Worm (Caenorhabditis elegans) whole organism, L2 larva: ENCODE measurements around the gene pde-12.
A peak's percentile ranks its signal among the peaks of the same experiment; 100 is the strongest.

Source experiments
- F13H6.1 ChIP-seq: sonication (generic microtip); optimal IDR thresholded peaks from 2 replicates; lab custom pipeline; 2016; ENCODE audit warnings: missing genetic modification characterization, missing compliant biosample characterization
- R02D3.7 ChIP-seq: fragments of 150-350 bp; optimal IDR thresholded peaks from 2 replicates; lab custom pipeline; 2014; ENCODE audit warnings: missing biosample characterization, missing genetic modification characterization
- Y55F3AM.14 ChIP-seq: fragments of 200-800 bp; sonication (Bioruptor generic); optimal IDR thresholded peaks from 2 replicates; lab custom pipeline; 2018; ENCODE audit warnings: mild to moderate bottlenecking, missing genetic modification characterization, missing compliant biosample characterization
- alr-1 ChIP-seq: fragments of 150-350 bp; optimal IDR thresholded peaks from 2 replicates; lab custom pipeline; 2014; ENCODE audit warnings: missing biosample characterization, missing genetic modification characterization
- aly-2 ChIP-seq: fragments of 150-350 bp; optimal IDR thresholded peaks from 2 replicates; lab custom pipeline; 2014; ENCODE audit warnings: missing biosample characterization, missing genetic modification characterization
- ama-1 ChIP-seq: fragments of 150-350 bp; optimal IDR thresholded peaks from 2 replicates; lab custom pipeline; 2018; ENCODE audit warnings: inconsistent platforms
- blmp-1 ChIP-seq: sonication (generic microtip); optimal IDR thresholded peaks from 2 replicates; lab custom pipeline; 2017; ENCODE audit warnings: missing genetic modification characterization, mild to moderate bottlenecking, missing compliant biosample characterization, antibody characterized with exemption, moderate library complexity; ENCODE audit not compliant: insufficient read depth
- ceh-16 ChIP-seq: fragments of 150-350 bp; optimal IDR thresholded peaks from 2 replicates; lab custom pipeline; 2014; ENCODE audit warnings: missing biosample characterization, missing genetic modification characterization
- ceh-82 ChIP-seq: fragments of 150-350 bp; optimal IDR thresholded peaks from 2 replicates; lab custom pipeline; 2014; ENCODE audit warnings: missing biosample characterization, missing genetic modification characterization
- crh-2 ChIP-seq: sonication (generic microtip); optimal IDR thresholded peaks from 2 replicates; lab custom pipeline; 2017; ENCODE audit warnings: missing biosample characterization, missing genetic modification characterization
- dmd-4 ChIP-seq: sonication (generic microtip); optimal IDR thresholded peaks from 2 replicates; lab custom pipeline; 2017; ENCODE audit warnings: missing biosample characterization, missing genetic modification characterization
- egl-27 ChIP-seq: sonication (generic microtip); optimal IDR thresholded peaks from 3 replicates; lab custom pipeline; 2017; ENCODE audit warnings: missing biosample characterization, missing genetic modification reagents, missing genetic modification characterization
- elt-1 ChIP-seq: fragments of 150-350 bp; optimal IDR thresholded peaks from 2 replicates; lab custom pipeline; 2014; ENCODE audit warnings: missing biosample characterization, missing genetic modification characterization
- elt-3 ChIP-seq: sonication (generic microtip); optimal IDR thresholded peaks from 2 replicates; lab custom pipeline; 2017; ENCODE audit warnings: missing biosample characterization, missing genetic modification characterization
- fos-1 ChIP-seq: fragments of 150-350 bp; optimal IDR thresholded peaks from 2 replicates; lab custom pipeline; 2014; ENCODE audit warnings: missing biosample characterization, missing genetic modification characterization
- gmeb-1 ChIP-seq: fragments of 150-350 bp; optimal IDR thresholded peaks from 2 replicates; lab custom pipeline; 2014; ENCODE audit warnings: missing biosample characterization, missing genetic modification characterization
- lin-11 ChIP-seq: fragments of 150-350 bp; sonication (generic microtip); optimal IDR thresholded peaks from 2 replicates; lab custom pipeline; 2014; ENCODE audit warnings: missing biosample characterization, missing genetic modification characterization, inconsistent platforms, mixed read lengths
- lin-13 ChIP-seq: fragments of 150-350 bp; optimal IDR thresholded peaks from 2 replicates; lab custom pipeline; 2014; ENCODE audit warnings: missing biosample characterization, missing genetic modification reagents, missing genetic modification characterization
- lin-39 ChIP-seq: fragments of 150-350 bp; optimal IDR thresholded peaks from 2 replicates; lab custom pipeline; 2014; ENCODE audit warnings: missing biosample characterization, missing genetic modification reagents, missing genetic modification characterization
- lsy-2 ChIP-seq, 2 experiments: fragments of 150-350 bp in 1 of 2; sonication (generic microtip) in 1 of 2; optimal IDR thresholded peaks; 2 replicates each; lab custom pipeline; 2014 to 2017; ENCODE audit warnings: missing biosample characterization in 2 of 2, missing genetic modification characterization in 2 of 2
- mbf-1 ChIP-seq: sonication (generic microtip); optimal IDR thresholded peaks from 2 replicates; lab custom pipeline; 2017; ENCODE audit warnings: missing biosample characterization, missing genetic modification characterization
- mdl-1 ChIP-seq, 2 experiments: fragments of 150-350 bp in 1 of 2; sonication (generic microtip) in 1 of 2; optimal IDR thresholded peaks; 2 replicates each; lab custom pipeline; 2017; ENCODE audit warnings: missing biosample characterization in 2 of 2, missing genetic modification characterization in 2 of 2
- nhr-11 ChIP-seq: fragments of 150-350 bp; optimal IDR thresholded peaks from 2 replicates; lab custom pipeline; 2014; ENCODE audit warnings: missing biosample characterization, missing genetic modification characterization
- nhr-129 ChIP-seq: fragments of 150-350 bp; optimal IDR thresholded peaks from 2 replicates; lab custom pipeline; 2014; ENCODE audit warnings: missing biosample characterization, missing genetic modification characterization
- nhr-21 ChIP-seq: fragments of 150-350 bp; optimal IDR thresholded peaks from 2 replicates; lab custom pipeline; 2014; ENCODE audit warnings: missing biosample characterization, missing genetic modification characterization
- nhr-23 ChIP-seq: fragments of 150-350 bp; optimal IDR thresholded peaks from 2 replicates; lab custom pipeline; 2014; ENCODE audit warnings: missing biosample characterization, missing genetic modification reagents, missing genetic modification characterization
- nhr-237 ChIP-seq: fragments of 150-350 bp; optimal IDR thresholded peaks from 2 replicates; lab custom pipeline; 2014; ENCODE audit warnings: missing biosample characterization, missing genetic modification characterization
- nhr-6 ChIP-seq: fragments of 150-350 bp; optimal IDR thresholded peaks from 2 replicates; lab custom pipeline; 2014; ENCODE audit warnings: missing biosample characterization, missing genetic modification characterization
- peb-1 ChIP-seq: fragments of 150-350 bp; optimal IDR thresholded peaks from 2 replicates; lab custom pipeline; 2014; ENCODE audit warnings: missing biosample characterization, missing genetic modification characterization
- sem-4 ChIP-seq: fragments of 150-350 bp; optimal IDR thresholded peaks from 2 replicates; lab custom pipeline; 2014; ENCODE audit warnings: missing biosample characterization, missing genetic modification reagents, missing genetic modification characterization
- skn-1 ChIP-seq: sonication (generic microtip); optimal IDR thresholded peaks from 2 replicates; lab custom pipeline; 2017; ENCODE audit warnings: missing biosample characterization, missing genetic modification characterization
- sma-3 ChIP-seq: sonication (generic microtip); optimal IDR thresholded peaks from 2 replicates; lab custom pipeline; 2016; ENCODE audit warnings: missing genetic modification reagents, missing genetic modification characterization, missing compliant biosample characterization
- sma-9 ChIP-seq, 2 experiments: fragments of 150-350 bp in 1 of 2; sonication (generic microtip) in 1 of 2; optimal IDR thresholded peaks; 2 replicates each; lab custom pipeline; 2014 to 2016; ENCODE audit warnings: missing genetic modification characterization in 2 of 2, mild to moderate bottlenecking in 1 of 2, missing biosample characterization in 1 of 2, missing compliant biosample characterization in 1 of 2, missing genetic modification reagents in 1 of 2, moderate library complexity in 1 of 2
- unc-39 ChIP-seq: fragments of 150-350 bp; optimal IDR thresholded peaks from 2 replicates; lab custom pipeline; 2014; ENCODE audit warnings: missing biosample characterization, missing genetic modification characterization
- unc-55 ChIP-seq: fragments of 150-350 bp; sonication (generic microtip); optimal IDR thresholded peaks from 3 replicates; lab custom pipeline; 2014; ENCODE audit warnings: missing biosample characterization, missing genetic modification reagents, missing genetic modification characterization
- unc-62 ChIP-seq: fragments of 150-350 bp; optimal IDR thresholded peaks from 2 replicates; lab custom pipeline; 2014; ENCODE audit warnings: missing biosample characterization, missing genetic modification reagents, missing genetic modification characterization
- zag-1 ChIP-seq: fragments of 150-350 bp; optimal IDR thresholded peaks from 2 replicates; lab custom pipeline; 2014; ENCODE audit warnings: missing biosample characterization, missing genetic modification characterization
- ztf-1 ChIP-seq: fragments of 200-800 bp; sonication (Bioruptor generic); conservative IDR thresholded peaks from 2 replicates; pipeline ENCODE4 v1.3.6; 2022; ENCODE audit warnings: missing genetic modification characterization, missing compliant biosample characterization
- ztf-4 ChIP-seq: fragments of 150-350 bp; optimal IDR thresholded peaks from 2 replicates; lab custom pipeline; 2014; ENCODE audit warnings: missing biosample characterization, missing genetic modification characterization

The pde-12 gene

DNA sequence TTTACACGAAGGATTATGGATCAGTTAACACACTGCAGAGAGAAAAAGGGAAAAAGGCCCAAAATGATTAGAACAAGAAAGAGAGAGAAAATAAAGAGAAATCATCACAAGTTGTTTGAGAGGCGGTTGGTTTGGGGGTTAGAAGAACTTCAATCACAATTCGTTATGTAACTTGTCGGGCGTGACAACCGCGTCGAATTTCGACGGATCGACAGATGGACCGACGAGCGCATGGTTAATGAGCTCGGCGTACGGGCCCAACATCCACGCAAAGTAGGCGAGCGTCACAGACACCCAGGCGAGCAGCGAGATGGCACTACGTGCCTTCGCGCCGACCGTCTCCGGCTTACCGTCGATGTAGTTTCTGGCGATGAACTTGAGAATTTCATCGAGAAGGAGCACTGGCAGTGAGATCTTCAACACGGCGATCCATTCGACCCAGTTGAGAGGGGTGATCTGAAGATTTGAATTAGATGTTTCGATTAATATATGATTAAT lies 32.0 kb downstream of the pde-12 start:
- no peak for TF ChIP-seq nhr-11 (tag; lab: Kevin White, UChicago)
- TF ChIP-seq nhr-237 (tag; lab: Kevin White, UChicago) = no peak
- no peak for TF ChIP-seq Y55F3AM.14 (GFP tag; lab: Kevin White, UChicago)
- no peak for TF ChIP-seq ceh-16
- TF ChIP-seq sem-4 (tag; lab: Kevin White, UChicago) = no peak
- no peak for TF ChIP-seq sma-3
- TF ChIP-seq unc-39 (tag; lab: Kevin White, UChicago) = no peak
- no peak for TF ChIP-seq nhr-129 (tag; lab: Kevin White, UChicago)

DNA sequence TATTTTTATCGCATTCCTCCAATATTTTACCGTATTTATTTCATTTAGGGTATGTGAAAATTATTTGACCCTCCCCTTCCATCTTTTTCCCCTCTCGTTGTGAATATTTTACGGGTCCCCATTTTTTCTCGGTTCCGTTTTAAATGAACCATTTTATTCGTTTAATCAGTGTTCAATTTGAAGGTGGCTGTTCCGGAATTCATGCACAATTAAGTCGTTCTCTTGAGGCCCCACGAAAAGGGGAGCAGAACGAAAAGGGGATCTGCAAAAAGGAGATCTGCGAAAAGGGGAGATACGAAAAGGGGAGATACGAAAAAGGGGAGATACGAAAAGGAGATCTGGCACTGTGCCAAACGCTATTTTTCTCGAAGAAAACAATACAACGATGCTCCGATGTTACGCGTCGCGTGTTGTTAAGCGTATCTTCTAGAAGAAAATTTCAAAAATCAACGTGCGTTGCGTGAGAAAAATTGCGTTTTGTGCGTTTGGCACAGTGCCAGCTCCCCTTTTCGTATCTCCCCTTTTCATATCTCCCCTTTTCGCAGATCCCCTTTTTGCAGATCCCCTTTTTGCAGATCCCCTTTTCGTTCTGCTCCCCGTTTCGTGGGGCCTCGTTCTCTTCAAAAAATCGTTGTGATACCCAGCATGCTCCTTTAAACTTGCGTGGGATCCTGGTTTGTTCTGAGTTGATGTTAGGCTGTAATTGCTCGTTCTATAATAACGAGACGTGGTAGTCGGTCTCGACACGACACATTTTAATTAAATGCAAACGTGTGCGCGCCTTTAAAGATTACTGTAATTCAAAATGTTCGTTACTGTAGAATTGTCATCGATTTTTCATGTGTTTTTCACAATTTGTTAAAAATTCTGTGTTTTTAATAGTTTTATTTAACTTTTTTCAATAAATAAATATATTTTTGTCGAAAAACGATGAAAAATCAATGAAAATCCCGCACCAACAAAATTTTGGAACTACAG lies 33.7 kb downstream of the pde-12 start:
- TF ChIP-seq ama-1 (peak; percentile 29), lsy-2 (tag; optimal IDR thresholded peaks at IDR 0.05; lab: Kevin White, UChicago) (peak in 1 of 2 experiments; percentile 36), peb-1 (tag; lab: Kevin White, UChicago) (no peak), nhr-129 (tag; lab: Kevin White, UChicago) (peak; percentile 33), F13H6.1 (tag; lab: Kevin White, UChicago) (peak; percentile 22), nhr-21 (tag; lab: Kevin White, UChicago) (no peak), lin-11 (tag; lab: Kevin White, UChicago) (no peak), nhr-23 (tag; lab: Kevin White, UChicago) (no peak), ceh-82 (no peak), unc-55 (no peak), sma-3 (no peak)

DNA sequence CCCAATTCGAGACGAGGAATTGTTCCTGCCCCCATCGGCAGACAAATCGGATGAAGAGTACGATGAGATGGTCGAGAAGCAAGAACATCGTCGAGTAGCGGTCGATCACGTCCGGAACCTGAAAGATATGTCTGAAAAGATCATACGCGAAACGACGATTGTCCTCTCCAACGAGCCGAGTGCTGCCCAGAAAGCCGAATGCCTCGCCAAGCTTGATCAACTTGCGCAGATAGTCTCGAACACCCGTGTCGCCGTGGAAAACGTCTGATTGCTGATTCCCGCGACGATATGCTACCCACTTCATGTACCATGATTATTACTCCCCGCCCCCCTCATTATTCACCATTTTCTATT lies 34.4 kb downstream of the pde-12 start:
- TF ChIP-seq nhr-23 (tag; lab: Kevin White, UChicago) (no peak), lin-11 (tag; lab: Kevin White, UChicago) (no peak), lin-13 (no peak), ztf-4 (tag; lab: Kevin White, UChicago) (no peak)

DNA sequence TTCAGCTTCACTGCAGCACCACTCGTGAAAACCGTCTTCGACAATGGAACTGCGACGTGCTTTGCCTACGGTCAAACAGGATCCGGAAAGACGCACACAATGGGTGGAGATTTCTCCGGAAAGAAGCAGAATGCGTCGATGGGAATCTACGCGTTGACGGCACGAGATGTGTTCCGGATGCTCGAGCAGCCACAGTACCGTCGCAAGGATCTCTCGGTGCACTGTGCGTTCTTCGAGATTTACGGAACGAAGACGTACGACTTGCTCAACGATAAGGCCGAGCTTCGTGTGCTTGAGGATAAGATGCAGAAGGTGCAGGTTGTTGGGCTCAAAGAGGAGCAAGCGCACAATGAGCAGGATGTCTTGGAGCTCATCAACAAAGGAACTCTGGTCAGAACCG lies 35.3 kb downstream of the pde-12 start:
- no peak for TF ChIP-seq dmd-4 (tag; lab: Kevin White, UChicago)

DNA sequence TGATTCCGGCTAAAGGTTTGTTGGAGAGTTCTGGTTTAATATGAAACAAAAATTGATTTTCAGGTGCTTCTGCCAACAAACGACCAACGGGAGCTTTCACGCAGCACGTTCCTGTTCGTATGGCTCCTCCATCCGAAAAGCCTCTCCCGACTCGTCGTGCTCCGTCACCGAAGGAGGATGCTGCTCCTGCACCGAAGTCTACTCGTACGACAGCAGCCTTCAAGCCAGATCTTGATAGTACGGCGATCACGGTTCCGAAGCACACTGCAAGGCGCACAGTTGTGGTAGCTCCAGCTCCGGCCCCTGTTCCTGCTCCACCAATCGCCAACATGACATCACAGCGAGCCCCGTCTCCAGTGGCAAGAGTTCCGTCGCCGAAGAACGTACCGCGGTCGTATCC lies 36.0 kb downstream of the pde-12 start:
- no peak for TF ChIP-seq unc-39 (tag; lab: Kevin White, UChicago)
- no peak for TF ChIP-seq fos-1 (tag; lab: Kevin White, UChicago)
- TF ChIP-seq zag-1 = no peak
- no peak for TF ChIP-seq lsy-2 (tag; optimal IDR thresholded peaks at IDR 0.05; lab: Kevin White, UChicago)
- no peak for TF ChIP-seq ztf-1 (GFP tag; lab: Robert Waterston, UW)
- no peak for TF ChIP-seq aly-2
- TF ChIP-seq nhr-11 (tag; lab: Kevin White, UChicago) = no peak
- TF ChIP-seq nhr-6 = no peak
- no peak for TF ChIP-seq alr-1 (tag; lab: Kevin White, UChicago)
- no peak for TF ChIP-seq gmeb-1 (tag; lab: Kevin White, UChicago)
- no peak for TF ChIP-seq dmd-4 (tag; lab: Kevin White, UChicago)
- TF ChIP-seq lin-13 = no peak
- no peak for TF ChIP-seq peb-1 (tag; lab: Kevin White, UChicago)
- TF ChIP-seq sem-4 (tag; lab: Kevin White, UChicago) = no peak
- no peak for TF ChIP-seq sma-9 (GFP tag; optimal IDR thresholded peaks at IDR 0.05; lab: Kevin White, UChicago)
- no peak for TF ChIP-seq sma-9 (tag; optimal IDR thresholded peaks at IDR 0.05; lab: Kevin White, UChicago)
- no peak for TF ChIP-seq mdl-1 (tag; optimal IDR thresholded peaks at IDR 0.05; lab: Kevin White, UChicago)

DNA sequence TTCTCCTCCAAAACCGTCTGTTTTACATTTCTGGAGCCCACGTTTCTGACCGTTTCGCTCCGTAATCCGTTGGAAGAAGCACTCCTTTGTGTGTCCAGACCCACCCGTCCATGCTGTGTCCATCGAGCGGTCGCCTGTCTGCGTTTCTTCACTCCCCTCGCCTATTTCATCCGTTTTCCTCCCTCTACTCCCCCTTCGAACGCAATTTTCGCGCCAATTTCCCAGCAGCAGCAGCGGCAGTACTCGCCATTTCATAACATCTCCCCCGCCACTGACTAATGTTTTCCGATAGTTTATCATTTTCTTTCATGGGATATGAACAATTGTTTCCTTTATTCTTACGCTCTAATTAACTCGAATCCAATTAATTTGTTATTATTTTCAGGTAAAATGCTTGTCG lies 36.9 kb downstream of the pde-12 start:
- TF ChIP-seq egl-27 (tag; lab: Kevin White, UChicago) (no peak), elt-3 (tag; lab: Kevin White, UChicago) (no peak), unc-62 (GFP tag; lab: Kevin White, UChicago) (no peak), dmd-4 (tag; lab: Kevin White, UChicago) (no peak), nhr-23 (tag; lab: Kevin White, UChicago) (no peak), elt-1 (no peak), nhr-237 (tag; lab: Kevin White, UChicago) (no peak), unc-55 (peak; percentile 57), crh-2 (tag; lab: Kevin White, UChicago) (no peak), lin-39 (tag; lab: Kevin White, UChicago) (no peak), R02D3.7 (tag; lab: Kevin White, UChicago) (no peak), F13H6.1 (tag; lab: Kevin White, UChicago) (peak; percentile 21), aly-2 (no peak), mbf-1 (tag; lab: Kevin White, UChicago) (no peak), Y55F3AM.14 (GFP tag; lab: Kevin White, UChicago) (no peak), ztf-4 (tag; lab: Kevin White, UChicago) (peak; percentile 5), ceh-16 (no peak), lin-13 (no peak), skn-1 (tag; lab: Kevin White, UChicago) (no peak), gmeb-1 (tag; lab: Kevin White, UChicago) (no peak), lsy-2 (tag; optimal IDR thresholded peaks at IDR 0.05; lab: Kevin White, UChicago) (peak in 1 of 2 experiments; percentile 31), blmp-1 (tag; lab: Kevin White, UChicago) (no peak), ama-1 (no peak)
